Fruit fly (Drosophila melanogaster): ENCODE results near the gene Arts.

The Arts gene

DNA sequence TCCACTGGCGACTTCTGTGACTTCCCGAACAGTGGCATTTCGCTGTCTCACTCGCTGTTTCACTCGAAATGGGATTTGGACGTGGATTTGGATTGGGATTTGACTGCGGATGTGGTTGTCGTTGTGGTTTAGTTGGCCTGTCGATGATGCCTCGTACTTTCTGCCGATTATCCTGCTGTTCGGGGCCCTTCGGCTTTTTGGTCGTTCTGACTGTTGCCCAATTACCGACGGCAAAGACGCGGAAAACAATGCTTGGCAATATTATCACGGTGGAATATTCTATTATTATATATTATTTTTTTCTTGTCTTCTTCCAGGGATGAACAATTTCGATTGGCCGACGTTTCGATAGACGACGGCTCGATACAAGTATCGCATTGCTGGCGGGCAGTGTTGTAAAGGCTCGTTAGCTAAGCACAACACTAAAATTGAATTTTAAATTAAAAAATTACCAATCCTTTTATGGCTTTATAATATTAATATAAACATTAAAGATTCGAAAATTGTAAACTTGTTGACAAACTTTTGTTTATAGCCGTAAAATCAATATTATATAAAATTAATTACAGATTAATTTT, 12.6 kb downstream of the Arts start, which contains the start of gene Mo25 (continued):
- no peak for TF ChIP-seq Mes4 (GFP tag; optimal IDR thresholded peaks at IDR 0.05)
- no peak for TF ChIP-seq ken (GFP tag; IDR thresholded peaks at IDR 0.05)
- TF ChIP-seq Sox100B (GFP tag; optimal IDR thresholded peaks at IDR 0.05), result no peak
- no peak for TF ChIP-seq wdn (GFP tag; IDR thresholded peaks at IDR 0.05)
- TF ChIP-seq CG10462 (GFP tag; optimal IDR thresholded peaks at IDR 0.05), result no peak
- TF ChIP-seq hb (GFP tag; IDR thresholded peaks at IDR 0.05; ENCODE audit: partially characterized antibody), result no peak; the same call in 2 of the 3 replicates
- TF ChIP-seq MBD-R2 (GFP tag; IDR thresholded peaks at IDR 0.05), result peak; percentile 86
- no peak for TF ChIP-seq CG14965 (GFP tag; optimal IDR thresholded peaks at IDR 0.05; ENCODE audit: borderline replicate concordance)
- TF ChIP-seq Kr (GFP tag; optimal IDR thresholded peaks at IDR 0.05), result no peak
- no peak for TF ChIP-seq org-1 (GFP tag; optimal IDR thresholded peaks at IDR 0.05)
- no peak for TF ChIP-seq trh (GFP tag; optimal IDR thresholded peaks at IDR 0.05)
- no peak for TF ChIP-seq salm (tag; optimal IDR thresholded peaks at IDR 0.05)
- no peak for TF ChIP-seq dm (GFP tag; optimal IDR thresholded peaks at IDR 0.05)
- no peak for TF ChIP-seq al (GFP tag; IDR thresholded peaks at IDR 0.05)
- peak; percentile 20 for TF ChIP-seq chn (GFP tag; optimal IDR thresholded peaks at IDR 0.05)
- peak; percentile 79 for TF ChIP-seq bbx (GFP tag; IDR thresholded peaks at IDR 0.05; ENCODE audit: partially characterized antibody)
- peak; percentile 96 for TF ChIP-seq stwl (tag; optimal IDR thresholded peaks at IDR 0.05)
- TF ChIP-seq Dip3 (GFP tag; optimal IDR thresholded peaks at IDR 0.05), result peak; percentile 21
- peak; percentile 58; the same call in 2 of the 3 replicates for TF ChIP-seq row (GFP tag; IDR thresholded peaks at IDR 0.05)
- no peak for TF ChIP-seq ham (GFP tag; IDR thresholded peaks at IDR 0.05)
- no peak for TF ChIP-seq CG1024 (GFP tag; IDR thresholded peaks at IDR 0.05)
- no peak for TF ChIP-seq Drgx (GFP tag; IDR thresholded peaks at IDR 0.05)
- TF ChIP-seq Optix (GFP tag; IDR thresholded peaks at IDR 0.05), result no peak
- TF ChIP-seq fd64A (GFP tag; optimal IDR thresholded peaks at IDR 0.05), result no peak
- TF ChIP-seq ash1 (GFP tag; optimal IDR thresholded peaks at IDR 0.05), result no peak
- TF ChIP-seq Adf1 (GFP tag; IDR thresholded peaks at IDR 0.05), result peak; percentile 39; the same call in 1 of the 2 replicates
- peak; percentile 53 for TF ChIP-seq Xbp1 (GFP tag; optimal IDR thresholded peaks at IDR 0.05)
- TF ChIP-seq scrt (GFP tag; optimal IDR thresholded peaks at IDR 0.05), result peak; percentile 14
- TF ChIP-seq her (GFP tag; optimal IDR thresholded peaks at IDR 0.05), result no peak
- TF ChIP-seq unpg (GFP tag; optimal IDR thresholded peaks at IDR 0.05), result no peak
- no peak for TF ChIP-seq Sry-β (GFP tag; optimal IDR thresholded peaks at IDR 0.05)
- peak; percentile 89 for TF ChIP-seq YL-1 (GFP tag; optimal IDR thresholded peaks at IDR 0.05)
- TF ChIP-seq esg (GFP tag; conservative IDR thresholded peaks at IDR 0.05), result no peak
- TF ChIP-seq onecut (GFP tag; IDR thresholded peaks at IDR 0.05), result peak; percentile 29; the same call in 1 of the 2 replicates
- TF ChIP-seq CG4360 (GFP tag; IDR thresholded peaks at IDR 0.05), result no peak
- TF ChIP-seq cato (GFP tag; optimal IDR thresholded peaks at IDR 0.05; ENCODE audit: borderline replicate concordance), result no peak
- TF ChIP-seq CG9876 (GFP tag; optimal IDR thresholded peaks at IDR 0.05), result no peak
- peak; percentile 56 for TF ChIP-seq CG17829 (tag; optimal IDR thresholded peaks at IDR 0.05)
- peak; percentile 29 for TF ChIP-seq CG7556 (GFP tag; optimal IDR thresholded peaks at IDR 0.05)
- TF ChIP-seq nom (GFP tag; optimal IDR thresholded peaks at IDR 0.05), result peak; percentile 1
- no peak for TF ChIP-seq gt (GFP tag; IDR thresholded peaks at IDR 0.05)
- no peak for TF ChIP-seq CG10565 (GFP tag; optimal IDR thresholded peaks at IDR 0.05)
- TF ChIP-seq Gsc (GFP tag; IDR thresholded peaks at IDR 0.05), result no peak
- TF ChIP-seq jigr1 (GFP tag; IDR thresholded peaks at IDR 0.05), result no peak
- TF ChIP-seq Hr51 (GFP tag; optimal IDR thresholded peaks at IDR 0.05), result no peak
- no peak for TF ChIP-seq pum (GFP tag; optimal IDR thresholded peaks at IDR 0.05)
- TF ChIP-seq Lpt (GFP tag; optimal IDR thresholded peaks at IDR 0.05), result no peak
- no peak for TF ChIP-seq seq (GFP tag; IDR thresholded peaks at IDR 0.05)
- no peak for TF ChIP-seq Camta (GFP tag; optimal IDR thresholded peaks at IDR 0.05)
- TF ChIP-seq CG17912 (GFP tag; optimal IDR thresholded peaks at IDR 0.05), result peak; percentile 36
- TF ChIP-seq ind (GFP tag; optimal IDR thresholded peaks at IDR 0.05), result peak; percentile 40
- no peak for TF ChIP-seq cas (GFP tag; IDR thresholded peaks at IDR 0.05)

Data from whole organism, embryonic.